Worm (Caenorhabditis elegans) whole organism, L4 larva: ENCODE measurements around the gene W06D11.5.

Experiments
- F44E2.7 ChIP-seq: fragments of 200-800 bp; sonication (Bioruptor generic); IDR thresholded peaks from 2 replicates; pipeline ENCODE4 v2.1.2; 2022; ENCODE audit warnings: missing genetic modification characterization, missing compliant biosample characterization
- F49E8.2 ChIP-seq: sonication (generic microtip); optimal IDR thresholded peaks from 2 replicates; lab custom pipeline; 2016; ENCODE audit warnings: missing compliant biosample characterization, mild to moderate bottlenecking, missing genetic modification characterization, borderline replicate concordance
- ZK546.5 ChIP-seq, 2 experiments: sonication (generic microtip); optimal IDR thresholded peaks; 2 replicates each; lab custom pipeline; 2017; ENCODE audit warnings: missing biosample characterization in 2 of 2, missing genetic modification characterization in 2 of 2
- ceh-20 ChIP-seq: fragments of 200-800 bp; sonication (Bioruptor generic); IDR thresholded peaks from 2 replicates; pipeline ENCODE4 v1.3.6; 2022; ENCODE audit warnings: missing genetic modification reagents, missing genetic modification characterization, missing compliant biosample characterization
- ceh-82 ChIP-seq: sonication (generic microtip); optimal IDR thresholded peaks from 2 replicates; lab custom pipeline; 2017; ENCODE audit warnings: missing biosample characterization, missing genetic modification characterization
- fos-1 ChIP-seq: fragments of 150-350 bp; optimal IDR thresholded peaks from 2 replicates; lab custom pipeline; 2014; ENCODE audit warnings: missing biosample characterization, missing genetic modification characterization
- jun-1 ChIP-seq: fragments of 150-350 bp; optimal IDR thresholded peaks from 2 replicates; lab custom pipeline; 2014; ENCODE audit warnings: missing biosample characterization, missing genetic modification reagents, missing genetic modification characterization
- mdl-1 ChIP-seq, 2 experiments: fragments of 150-350 bp in 1 of 2; sonication (generic microtip) in 1 of 2; optimal IDR thresholded peaks; 2 replicates each; lab custom pipeline; 2014 to 2017; ENCODE audit warnings: missing biosample characterization in 2 of 2, missing genetic modification characterization in 2 of 2
- unc-39 ChIP-seq: sonication (generic microtip); optimal IDR thresholded peaks from 2 replicates; lab custom pipeline; 2017; ENCODE audit warnings: missing biosample characterization, missing genetic modification characterization
- unc-62 ChIP-seq, 3 experiments: fragments of 150-350 bp in 1 of 3; sonication (generic microtip); optimal IDR thresholded peaks in 2 of 3; peaks in 1 of 3; 1 replicate in 1 of 3; 2 replicates in 2 of 3; lab custom pipeline; 2014 to 2017; ENCODE audit warnings: missing biosample characterization in 3 of 3, missing genetic modification characterization in 3 of 3, missing genetic modification reagents in 3 of 3, missing genotype in 1 of 3
- zag-1 ChIP-seq: fragments of 150-350 bp; optimal IDR thresholded peaks from 2 replicates; lab custom pipeline; 2014; ENCODE audit warnings: missing biosample characterization, missing genetic modification characterization

- TF ChIP-seq F49E8.2 (tag; lab: Kevin White, UChicago) (no peak), unc-62 (GFP tag; optimal IDR thresholded peaks at IDR 0.05 in 1 of 2; lab: Kevin White, UChicago) (no peak), unc-62 (tag; optimal IDR thresholded peaks at IDR 0.05; lab: Kevin White, UChicago) (no peak), ceh-20 (GFP tag; lab: Robert Waterston, UW) (no peak), mdl-1 (tag; optimal IDR thresholded peaks at IDR 0.05; lab: Kevin White, UChicago) (no peak), unc-39 (tag; lab: Kevin White, UChicago) (no peak), ceh-82 (tag; lab: Kevin White, UChicago) (no peak), fos-1 (tag; lab: Kevin White, UChicago) (no peak), zag-1 (tag; lab: Kevin White, UChicago) (no peak), jun-1 (tag; lab: Kevin White, UChicago) (no peak), F44E2.7 (no peak), ZK546.5 (tag; optimal IDR thresholded peaks at IDR 0.05; lab: Kevin White, UChicago) (no peak)
Measured at ce11 chrX:12299834-12300233, at the start of gene W06D11.5.
